Worm (Caenorhabditis elegans) whole organism, young adult: ENCODE results near the gene spr-3.

Experiments
- F22D6.2 ChIP-seq: sonication (generic microtip); optimal IDR thresholded peaks from 2 replicates; lab custom pipeline; 2016; ENCODE audit warnings: mild to moderate bottlenecking, missing genetic modification characterization, missing compliant biosample characterization
- F33H1.4 ChIP-seq: fragments of 200-800 bp; sonication (Bioruptor generic); IDR thresholded peaks from 2 replicates; pipeline ENCODE4 v1.3.6; 2022; ENCODE audit warnings: missing genetic modification reagents, missing genetic modification characterization, missing compliant biosample characterization
- F39B2.1 ChIP-seq: fragments of 200-800 bp; sonication (Bioruptor generic); IDR thresholded peaks from 2 replicates; pipeline ENCODE4 v1.3.6; 2022; ENCODE audit warnings: missing genetic modification reagents, missing genetic modification characterization, missing compliant biosample characterization
- F49E8.2 ChIP-seq: sonication (generic microtip); optimal IDR thresholded peaks from 3 replicates; lab custom pipeline; 2017; ENCODE audit warnings: missing genetic modification characterization, mild to moderate bottlenecking, missing compliant biosample characterization, antibody characterized with exemption, moderate library complexity; ENCODE audit not compliant: insufficient read depth
- F52B5.7 ChIP-seq: sonication (generic microtip); optimal IDR thresholded peaks from 2 replicates; lab custom pipeline; 2016; ENCODE audit warnings: mild to moderate bottlenecking, missing genetic modification characterization, missing compliant biosample characterization
- F57A8.1 ChIP-seq: fragments of 200-800 bp; sonication (Bioruptor generic); optimal IDR thresholded peaks from 2 replicates; lab custom pipeline; 2018; ENCODE audit warnings: mild to moderate bottlenecking, missing genetic modification characterization, moderate library complexity, missing compliant biosample characterization
- F57C9.4 ChIP-seq: sonication (generic microtip); optimal IDR thresholded peaks from 2 replicates; lab custom pipeline; 2017; ENCODE audit warnings: mild to moderate bottlenecking, missing genetic modification characterization, missing compliant biosample characterization
- K11D2.4 ChIP-seq: fragments of 200-800 bp; sonication (Bioruptor generic); IDR thresholded peaks from 2 replicates; pipeline ENCODE4 v1.3.6; 2022; ENCODE audit warnings: missing genetic modification reagents, missing genetic modification characterization, missing compliant biosample characterization
- Y53G8AR.9 ChIP-seq: fragments of 200-800 bp; sonication (Bioruptor generic); conservative IDR thresholded peaks from 2 replicates; pipeline ENCODE4 v1.3.6; 2022; ENCODE audit warnings: missing genetic modification reagents, missing genetic modification characterization, missing compliant biosample characterization
- Y56A3A.18 ChIP-seq: fragments of 200-800 bp; sonication (Bioruptor generic); IDR thresholded peaks from 2 replicates; pipeline ENCODE4 v1.3.6; 2022; ENCODE audit warnings: missing genetic modification reagents, missing genetic modification characterization, missing compliant biosample characterization
- Y67H2A.10 ChIP-seq: fragments of 200-800 bp; sonication (Bioruptor generic); conservative IDR thresholded peaks from 2 replicates; pipeline ENCODE4 v1.3.6; 2022; ENCODE audit warnings: missing genetic modification reagents, missing genetic modification characterization, missing compliant biosample characterization
- ZK185.1 ChIP-seq: sonication (generic microtip); optimal IDR thresholded peaks from 2 replicates; lab custom pipeline; 2016; ENCODE audit warnings: mild to moderate bottlenecking, missing genetic modification characterization, missing compliant biosample characterization; ENCODE audit not compliant: poor library complexity, severe bottlenecking
- ama-1 ChIP-seq, 3 experiments: fragments of 150-350 bp in 1 of 3; sonication (generic microtip) in 2 of 3; optimal IDR thresholded peaks; 2 replicates each; lab custom pipeline; 2014 to 2018; ENCODE audit warnings: missing biosample characterization in 2 of 3, missing genetic modification characterization in 2 of 3, missing genetic modification reagents in 2 of 3
- aptf-2 ChIP-seq: fragments of 200-800 bp; sonication (Bioruptor generic); conservative IDR thresholded peaks from 2 replicates; pipeline ENCODE4 v1.3.6; 2022; ENCODE audit warnings: missing genetic modification reagents, missing genetic modification characterization, missing compliant biosample characterization
- atf-7 ChIP-seq: sonication (generic microtip); optimal IDR thresholded peaks from 2 replicates; lab custom pipeline; 2017; ENCODE audit warnings: mild to moderate bottlenecking, missing genetic modification characterization, missing compliant biosample characterization
- athp-1 ChIP-seq: sonication (generic microtip); optimal IDR thresholded peaks from 2 replicates; lab custom pipeline; 2017; ENCODE audit warnings: mild to moderate bottlenecking, missing genetic modification characterization, missing compliant biosample characterization
- attf-3 ChIP-seq: fragments of 200-800 bp; sonication (Bioruptor generic); conservative IDR thresholded peaks from 2 replicates; pipeline ENCODE4 v1.3.6; 2022; ENCODE audit warnings: missing genetic modification reagents, missing genetic modification characterization, missing compliant biosample characterization
- attf-5 ChIP-seq: fragments of 200-800 bp; sonication (Bioruptor generic); optimal IDR thresholded peaks from 2 replicates; lab custom pipeline; 2018; ENCODE audit warnings: mild to moderate bottlenecking, missing genetic modification characterization, missing compliant biosample characterization
- attf-6 ChIP-seq: fragments of 200-800 bp; sonication (Bioruptor generic); IDR thresholded peaks from 2 replicates; pipeline ENCODE4 v1.3.6; 2022; ENCODE audit warnings: missing genetic modification reagents, missing genetic modification characterization, missing compliant biosample characterization
- bed-2 ChIP-seq: fragments of 200-800 bp; sonication (Bioruptor generic); IDR thresholded peaks from 2 replicates; pipeline ENCODE4 v1.3.6; 2022; ENCODE audit warnings: missing genetic modification reagents, missing genetic modification characterization, missing compliant biosample characterization
- ceh-40 ChIP-seq: fragments of 200-800 bp; sonication (Bioruptor generic); IDR thresholded peaks from 2 replicates; pipeline ENCODE4 v1.3.6; 2022; ENCODE audit warnings: missing genetic modification characterization, missing compliant biosample characterization
- ceh-58 ChIP-seq: fragments of 200-800 bp; sonication (Bioruptor generic); IDR thresholded peaks from 2 replicates; pipeline ENCODE4 v1.3.6; 2022; ENCODE audit warnings: missing genetic modification characterization, missing compliant biosample characterization
- ceh-91 ChIP-seq: fragments of 200-800 bp; sonication (Bioruptor generic); IDR thresholded peaks from 2 replicates; pipeline ENCODE4 v1.3.6; 2022; ENCODE audit warnings: missing genetic modification reagents, missing genetic modification characterization, missing compliant biosample characterization
- chd-7 ChIP-seq: sonication (generic microtip); optimal IDR thresholded peaks from 2 replicates; lab custom pipeline; 2016; ENCODE audit warnings: mild to moderate bottlenecking, missing genetic modification characterization, moderate library complexity, missing compliant biosample characterization
- dpff-1 ChIP-seq: sonication (generic microtip); optimal IDR thresholded peaks from 2 replicates; lab custom pipeline; 2017; ENCODE audit warnings: mild to moderate bottlenecking, missing genetic modification characterization, missing compliant biosample characterization
- egrh-3 ChIP-seq: fragments of 200-800 bp; sonication (Bioruptor generic); IDR thresholded peaks from 2 replicates; pipeline ENCODE4 v1.3.6; 2022; ENCODE audit warnings: missing genetic modification reagents, missing genetic modification characterization, missing compliant biosample characterization
- hlh-12 ChIP-seq: sonication (generic microtip); optimal IDR thresholded peaks from 2 replicates; lab custom pipeline; 2016; ENCODE audit warnings: missing genetic modification characterization, missing compliant biosample characterization
- hmg-20 ChIP-seq: fragments of 200-800 bp; sonication (Bioruptor generic); IDR thresholded peaks from 2 replicates; pipeline ENCODE4 v1.3.6; 2022; ENCODE audit warnings: missing genetic modification reagents, missing genetic modification characterization, missing compliant biosample characterization
- hrde-1 ChIP-seq: sonication (generic microtip); optimal IDR thresholded peaks from 2 replicates; lab custom pipeline; 2016; ENCODE audit warnings: missing genetic modification characterization, mild to moderate bottlenecking, missing compliant biosample characterization, moderate library complexity, missing genotype, missing genetic modification reagents, borderline replicate concordance
- lin-54 ChIP-seq: fragments of 200-800 bp; sonication (Bioruptor generic); optimal IDR thresholded peaks from 2 replicates; lab custom pipeline; 2018; ENCODE audit warnings: mild to moderate bottlenecking, missing genetic modification characterization, missing compliant biosample characterization
- lir-1 ChIP-seq: fragments of 200-800 bp; sonication (Bioruptor generic); conservative IDR thresholded peaks from 2 replicates; pipeline ENCODE4 v1.3.6; 2022; ENCODE audit warnings: missing genetic modification reagents, missing genetic modification characterization, missing compliant biosample characterization
- madf-10 ChIP-seq: sonication (generic microtip); optimal IDR thresholded peaks from 2 replicates; lab custom pipeline; 2016; ENCODE audit warnings: mild to moderate bottlenecking, missing genetic modification characterization, missing compliant biosample characterization
- mel-28 ChIP-seq: sonication (generic microtip); optimal IDR thresholded peaks from 2 replicates; lab custom pipeline; 2016; ENCODE audit warnings: borderline replicate concordance, mild to moderate bottlenecking, missing genetic modification characterization, missing compliant biosample characterization
- nfya-2 ChIP-seq: fragments of 200-800 bp; sonication (Bioruptor generic); IDR thresholded peaks from 2 replicates; pipeline ENCODE4 v1.3.6; 2022; ENCODE audit warnings: missing genetic modification reagents, missing genetic modification characterization, missing compliant biosample characterization
- nfyb-1 ChIP-seq: fragments of 200-800 bp; sonication (Bioruptor generic); IDR thresholded peaks from 2 replicates; pipeline ENCODE4 v1.3.6; 2022; ENCODE audit warnings: missing genetic modification reagents, missing genetic modification characterization, missing compliant biosample characterization
- nhr-27 ChIP-seq: fragments of 200-800 bp; sonication (Bioruptor generic); optimal IDR thresholded peaks from 2 replicates; lab custom pipeline; 2018; ENCODE audit warnings: mild to moderate bottlenecking, missing genetic modification characterization, moderate library complexity, missing compliant biosample characterization
- repo-1 ChIP-seq: sonication (generic microtip); optimal IDR thresholded peaks from 2 replicates; lab custom pipeline; 2017; ENCODE audit warnings: mild to moderate bottlenecking, missing genetic modification characterization, missing compliant biosample characterization
- sdz-38 ChIP-seq: sonication (generic microtip); optimal IDR thresholded peaks from 2 replicates; lab custom pipeline; 2016; ENCODE audit warnings: missing genotype, missing genetic modification characterization, missing compliant biosample characterization
- sea-2 ChIP-seq: fragments of 200-800 bp; sonication (Bioruptor generic); IDR thresholded peaks from 2 replicates; pipeline ENCODE4 v1.3.6; 2022; ENCODE audit warnings: missing genetic modification characterization, missing compliant biosample characterization
- snpc-1.3 ChIP-seq: sonication (generic microtip); optimal IDR thresholded peaks from 2 replicates; lab custom pipeline; 2017; ENCODE audit warnings: missing genetic modification characterization, mild to moderate bottlenecking, missing compliant biosample characterization, antibody characterized with exemption, moderate library complexity, missing genotype, missing genetic modification reagents; ENCODE audit not compliant: insufficient read depth
- snpc-4 ChIP-seq, 5 experiments: fragments of 150-350 bp in 1 of 5; sonication (generic microtip) in 4 of 5; optimal IDR thresholded peaks; 2 replicates each; lab custom pipeline; 2014 to 2018; ENCODE audit warnings: missing genetic modification characterization in 5 of 5, missing biosample characterization in 3 of 5, antibody characterized with exemption in 2 of 5, mild to moderate bottlenecking in 2 of 5, missing compliant biosample characterization in 2 of 5, missing genotype in 2 of 5, moderate library complexity in 2 of 5, missing genetic modification reagents in 1 of 5
- somi-1 ChIP-seq: fragments of 200-800 bp; sonication (Bioruptor generic); optimal IDR thresholded peaks from 2 replicates; lab custom pipeline; 2018; ENCODE audit warnings: mild to moderate bottlenecking, missing genetic modification characterization, missing compliant biosample characterization
- tlf-1 ChIP-seq: fragments of 200-800 bp; sonication (Bioruptor generic); optimal IDR thresholded peaks from 2 replicates; lab custom pipeline; 2018; ENCODE audit warnings: mild to moderate bottlenecking, missing genetic modification characterization, missing compliant biosample characterization
- unc-62 ChIP-seq: fragments of 150-350 bp; optimal IDR thresholded peaks from 2 replicates; lab custom pipeline; 2014; ENCODE audit warnings: missing biosample characterization, missing genetic modification reagents, missing genetic modification characterization
- zfh-2 ChIP-seq: fragments of 200-800 bp; sonication (Bioruptor generic); conservative IDR thresholded peaks from 2 replicates; pipeline ENCODE4 v1.3.6; 2022; ENCODE audit warnings: missing genetic modification reagents, missing genetic modification characterization, missing compliant biosample characterization
- ztf-22 ChIP-seq: fragments of 200-800 bp; sonication (Bioruptor generic); optimal IDR thresholded peaks from 2 replicates; lab custom pipeline; 2018; ENCODE audit warnings: mild to moderate bottlenecking, missing genetic modification characterization, moderate library complexity, missing compliant biosample characterization
- ztf-25 ChIP-seq: fragments of 200-800 bp; sonication (Bioruptor generic); IDR thresholded peaks from 2 replicates; pipeline ENCODE4 v1.3.6; 2022; ENCODE audit warnings: missing genetic modification reagents, missing genetic modification characterization, missing compliant biosample characterization
- ztf-3 ChIP-seq: fragments of 200-800 bp; sonication (Bioruptor generic); optimal IDR thresholded peaks from 2 replicates; lab custom pipeline; 2018; ENCODE audit warnings: mild to moderate bottlenecking, missing genetic modification characterization, missing compliant biosample characterization

Gene spr-3

DNA sequence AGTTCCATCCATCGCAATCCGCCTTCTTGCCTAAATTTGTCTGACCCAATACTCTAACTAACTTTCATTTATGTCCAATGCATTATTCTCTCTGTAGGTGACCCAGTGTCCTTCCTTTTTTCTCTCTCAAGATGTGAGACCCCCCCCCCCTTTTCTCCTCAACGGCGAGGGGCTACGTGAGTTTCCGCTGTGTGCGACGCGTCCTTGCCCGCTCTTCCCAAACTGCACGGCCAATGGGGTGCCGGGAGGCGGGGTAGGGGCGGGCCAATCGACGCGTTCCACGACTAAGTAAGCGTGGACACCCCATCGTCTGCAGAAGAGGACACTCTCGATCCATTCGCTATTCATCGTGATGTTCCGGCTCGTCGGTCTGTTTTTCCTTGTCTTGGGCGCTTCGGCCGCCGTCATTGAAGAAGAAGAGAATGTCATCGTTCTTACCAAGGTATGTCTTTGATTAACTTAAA is 10.0 kb downstream of the spr-3 start, which contains the start of gene pdi-2 (continued):
- TF ChIP-seq F57A8.1 (GFP tag; lab: Kevin White, UChicago) (no peak), Y53G8AR.9 (GFP tag; lab: Robert Waterston, UW) (no peak; the same call in 1 of the 2 replicates), dpff-1 (tag; lab: Kevin White, UChicago) (no peak), attf-3 (no peak), attf-6 (GFP tag; lab: Robert Waterston, UW) (no peak), somi-1 (GFP tag; lab: Kevin White, UChicago) (peak; percentile 75), egrh-3 (GFP tag; lab: Robert Waterston, UW) (peak; percentile 96), bed-2 (GFP tag; lab: Robert Waterston, UW) (peak; percentile 12; the same call in 1 of the 2 replicates), F39B2.1 (GFP tag; lab: Robert Waterston, UW) (no peak), F52B5.7 (peak; percentile 35), snpc-4 (GFP tag; optimal IDR thresholded peaks at IDR 0.05; lab: Kevin White, UChicago) (no peak), snpc-4 (tag; optimal IDR thresholded peaks at IDR 0.05; lab: Kevin White, UChicago) (no peak), atf-7 (tag; lab: Kevin White, UChicago) (no peak), F49E8.2 (tag; lab: Kevin White, UChicago) (no peak), athp-1 (tag; lab: Kevin White, UChicago) (peak; percentile 10), hrde-1 (tag; lab: Kevin White, UChicago) (no peak), nfyb-1 (GFP tag; lab: Robert Waterston, UW) (peak; percentile 100), repo-1 (tag; lab: Kevin White, UChicago) (no peak), sea-2 (GFP tag; lab: Robert Waterston, UW) (no peak), ceh-91 (GFP tag; lab: Robert Waterston, UW) (no peak), aptf-2 (GFP tag; lab: Robert Waterston, UW) (no peak), nfya-2 (GFP tag; lab: Robert Waterston, UW) (no peak), mel-28 (tag; lab: Kevin White, UChicago) (no peak), hmg-20 (GFP tag; lab: Robert Waterston, UW) (no peak), ceh-58 (GFP tag; lab: Robert Waterston, UW) (no peak), snpc-1.3 (tag; lab: Kevin White, UChicago) (no peak), tlf-1 (peak; percentile 25), ZK185.1 (no peak), sdz-38 (tag; lab: Kevin White, UChicago) (no peak), madf-10 (no peak), F33H1.4 (GFP tag; lab: Robert Waterston, UW) (no peak), Y67H2A.10 (GFP tag; lab: Robert Waterston, UW) (no peak), F57C9.4 (tag; lab: Kevin White, UChicago) (no peak), Y56A3A.18 (GFP tag; lab: Robert Waterston, UW) (no peak), nhr-27 (tag; lab: Kevin White, UChicago) (peak; percentile 16), ama-1 (optimal IDR thresholded peaks at IDR 0.05; lab: Kevin White, UChicago) (peak; percentile 85), ama-1 (GFP tag; optimal IDR thresholded peaks at IDR 0.05; lab: Kevin White, UChicago) (no peak), ceh-40 (GFP tag; lab: Robert Waterston, UW) (no peak), hlh-12 (tag; lab: Kevin White, UChicago) (no peak), lir-1 (no peak), lin-54 (peak; percentile 28), ztf-25 (GFP tag; lab: Robert Waterston, UW) (no peak), zfh-2 (GFP tag; lab: Robert Waterston, UW) (peak; percentile 99), F22D6.2 (tag; lab: Kevin White, UChicago) (no peak), unc-62 (GFP tag; lab: Kevin White, UChicago) (no peak), chd-7 (tag; lab: Kevin White, UChicago) (peak; percentile 74), K11D2.4 (GFP tag; lab: Robert Waterston, UW) (peak; percentile 74), attf-5 (peak; percentile 64), ztf-3 (GFP tag; lab: Kevin White, UChicago) (no peak), ztf-22 (no peak)
